Fruit fly (Drosophila melanogaster) whole organism, wandering third instar larva: ENCODE results near the gene Bgb.

ENCODE experiments used
- Abd-B ChIP-seq: fragments of >200 bp; optimal IDR thresholded peaks from 2 replicates; lab custom pipeline; 2017; ENCODE audit warnings: missing biosample characterization, missing genetic modification characterization
- CG32264 ChIP-seq: fragments of 200-800 bp; sonication (Bioruptor generic); optimal IDR thresholded peaks from 2 replicates; lab custom pipeline; 2016; ENCODE audit warnings: missing biosample characterization, missing genetic modification characterization
- CG9705 ChIP-seq: fragments of 200-800 bp; sonication (Bioruptor generic); optimal IDR thresholded peaks from 2 replicates; lab custom pipeline; 2018; ENCODE audit warnings: missing biosample characterization, mild to moderate bottlenecking, missing genetic modification characterization
- CrebA ChIP-seq: fragments of 200-800 bp; sonication (Bioruptor generic); optimal IDR thresholded peaks from 2 replicates; lab custom pipeline; 2016; ENCODE audit warnings: missing biosample characterization, mild to moderate bottlenecking, missing genetic modification characterization, borderline replicate concordance
- Dfd ChIP-seq: fragments of >200 bp; optimal IDR thresholded peaks from 2 replicates; lab custom pipeline; 2017; ENCODE audit warnings: missing biosample characterization, missing genetic modification characterization
- Dif ChIP-seq: fragments of 200-275, 200-300 bp; sonication (Bioruptor generic); optimal IDR thresholded peaks from 2 replicates; lab custom pipeline; 2018; ENCODE audit warnings: missing biosample characterization, missing genetic modification characterization; ENCODE audit not compliant: partially characterized antibody
- GATAd ChIP-seq: sonication (Bioruptor generic); optimal IDR thresholded peaks from 2 replicates; lab custom pipeline; 2016; ENCODE audit warnings: missing biosample characterization, missing genetic modification characterization
- HLH106 ChIP-seq: fragments of 200-800 bp; optimal IDR thresholded peaks from 3 replicates; lab custom pipeline; 2019; ENCODE audit warnings: missing biosample characterization, mild to moderate bottlenecking, missing genetic modification characterization, moderate library complexity
- Hnf4 ChIP-seq: fragments of 200-800 bp; sonication (Bioruptor generic); optimal IDR thresholded peaks from 2 replicates; lab custom pipeline; 2016; ENCODE audit warnings: missing biosample characterization, mild to moderate bottlenecking, missing genetic modification characterization
- Hr78 ChIP-seq: fragments of >200 bp; optimal IDR thresholded peaks from 2 replicates; lab custom pipeline; 2017; ENCODE audit warnings: missing biosample characterization, missing genetic modification characterization
- Hr83 ChIP-seq: fragments of 200-300 bp; sonication (Bioruptor generic); optimal IDR thresholded peaks from 2 replicates; lab custom pipeline; 2016; ENCODE audit warnings: missing biosample characterization, mild to moderate bottlenecking, missing genetic modification characterization, moderate library complexity; ENCODE audit not compliant: poor library complexity, severe bottlenecking
- Jra ChIP-seq: sonication (Bioruptor generic); optimal IDR thresholded peaks from 2 replicates; lab custom pipeline; 2016; ENCODE audit warnings: missing biosample characterization, missing genetic modification characterization
- Mio ChIP-seq: sonication (Bioruptor generic); optimal IDR thresholded peaks from 2 replicates; lab custom pipeline; 2016; ENCODE audit warnings: missing biosample characterization, missing genetic modification characterization
- Myc ChIP-seq: fragments of >200 bp; optimal IDR thresholded peaks from 2 replicates; lab custom pipeline; 2017
- N ChIP-seq: fragments of >200 bp; optimal IDR thresholded peaks from 2 replicates; lab custom pipeline; 2018; ENCODE audit warnings: missing biosample characterization, missing external identifiers, missing genetic modification characterization
- OdsH ChIP-seq: fragments of 200-800 bp; sonication (Bioruptor generic); optimal IDR thresholded peaks from 2 replicates; lab custom pipeline; 2016; ENCODE audit warnings: missing biosample characterization, mild to moderate bottlenecking, missing genetic modification characterization
- Rel ChIP-seq, 2 experiments: fragments of 200-800 bp; sonication (Bioruptor generic) in 1 of 2; optimal IDR thresholded peaks; 2 replicates in 1 of 2; 3 replicates in 1 of 2; lab custom pipeline; 2016 to 2019; ENCODE audit warnings: mild to moderate bottlenecking in 2 of 2, missing biosample characterization in 2 of 2, missing genetic modification characterization in 2 of 2, moderate library complexity in 1 of 2
- Sp1 ChIP-seq: fragments of 200-800 bp; sonication (Bioruptor generic); optimal IDR thresholded peaks from 3 replicates; lab custom pipeline; 2019; ENCODE audit warnings: missing biosample characterization, mild to moderate bottlenecking, missing genetic modification characterization, moderate library complexity
- Vsx2 ChIP-seq: fragments of 200-300, 225-300 bp; sonication (Bioruptor generic); optimal IDR thresholded peaks from 2 replicates; lab custom pipeline; 2018; ENCODE audit warnings: missing biosample characterization, missing genetic modification characterization; ENCODE audit not compliant: partially characterized antibody
- br ChIP-seq: fragments of 200-800 bp; sonication (Bioruptor generic); optimal IDR thresholded peaks from 2 replicates; lab custom pipeline; 2016; ENCODE audit warnings: missing biosample characterization, missing genetic modification characterization
- brk ChIP-seq: fragments of 200-800 bp; sonication (Bioruptor generic); optimal IDR thresholded peaks from 2 replicates; lab custom pipeline; 2016; ENCODE audit warnings: missing biosample characterization, mild to moderate bottlenecking, missing genetic modification characterization
- dl ChIP-seq, 2 experiments: fragments of 175-275, 200-275 bp in 1 of 2; fragments of 200-275 bp in 1 of 2; sonication (Bioruptor generic); optimal IDR thresholded peaks; lab custom pipeline; 2018; ENCODE audit warnings: mild to moderate bottlenecking in 2 of 2, missing biosample characterization in 2 of 2, missing genetic modification characterization in 2 of 2, moderate library complexity in 2 of 2; ENCODE audit not compliant: partially characterized antibody in 2 of 2, insufficient read depth in 1 of 2
- dmrt93B ChIP-seq: fragments of 200-800 bp; sonication (Bioruptor generic); optimal IDR thresholded peaks from 2 replicates; lab custom pipeline; 2018; ENCODE audit warnings: missing biosample characterization, mild to moderate bottlenecking, missing genetic modification characterization
- dsf ChIP-seq: sonication (Bioruptor generic); optimal IDR thresholded peaks from 2 replicates; lab custom pipeline; 2016; ENCODE audit warnings: missing biosample characterization, missing genetic modification characterization, borderline replicate concordance
- ey ChIP-seq: fragments of 200-800 bp; sonication (Bioruptor generic); optimal IDR thresholded peaks from 2 replicates; lab custom pipeline; 2016; ENCODE audit warnings: missing biosample characterization, missing genetic modification characterization
- foxo ChIP-seq, 2 experiments: fragments of 200-800 bp; sonication (Bioruptor generic); optimal IDR thresholded peaks; 2 replicates in 1 of 2; 3 replicates in 1 of 2; lab custom pipeline; 2016 to 2017; ENCODE audit warnings: missing biosample characterization in 2 of 2, missing genetic modification characterization in 2 of 2
- fru ChIP-seq: fragments of 200-800 bp; sonication (Bioruptor generic); optimal IDR thresholded peaks from 3 replicates; lab custom pipeline; 2016; ENCODE audit warnings: missing biosample characterization, mild to moderate bottlenecking, missing genetic modification characterization
- h ChIP-seq: fragments of 200-800 bp; sonication (Bioruptor generic); optimal IDR thresholded peaks from 3 replicates; lab custom pipeline; 2016; ENCODE audit warnings: missing biosample characterization, mild to moderate bottlenecking, missing genetic modification characterization
- jim ChIP-seq: fragments of 175-275, 200-325 bp; sonication (Bioruptor generic); optimal IDR thresholded peaks from 2 replicates; lab custom pipeline; 2016; ENCODE audit warnings: missing biosample characterization, mild to moderate bottlenecking, missing genetic modification characterization
- lola ChIP-seq: fragments of >200 bp; optimal IDR thresholded peaks from 2 replicates; lab custom pipeline; 2017; ENCODE audit warnings: missing biosample characterization, missing genetic modification characterization
- pan ChIP-seq: fragments of >200 bp; optimal IDR thresholded peaks from 2 replicates; lab custom pipeline; 2017
- psq ChIP-seq: fragments of 200-800 bp; sonication (Bioruptor generic); optimal IDR thresholded peaks from 3 replicates; lab custom pipeline; 2017; ENCODE audit warnings: missing biosample characterization, mild to moderate bottlenecking, missing genetic modification characterization, moderate library complexity
- rgr ChIP-seq: fragments of 200-800 bp; sonication (Bioruptor generic); optimal IDR thresholded peaks from 3 replicates; lab custom pipeline; 2016; ENCODE audit warnings: missing biosample characterization, mild to moderate bottlenecking, missing genetic modification characterization
- sage ChIP-seq: fragments of 200-800 bp; sonication (Bioruptor generic); optimal IDR thresholded peaks from 2 replicates; lab custom pipeline; 2016; ENCODE audit warnings: missing biosample characterization, mild to moderate bottlenecking, missing genetic modification characterization
- sv ChIP-seq: fragments of 200-800 bp; sonication (Bioruptor generic); optimal IDR thresholded peaks from 3 replicates; lab custom pipeline; 2016; ENCODE audit warnings: missing biosample characterization, missing genetic modification characterization
- tai ChIP-seq: sonication (Bioruptor generic); optimal IDR thresholded peaks from 2 replicates; lab custom pipeline; 2016; ENCODE audit warnings: missing biosample characterization, missing genetic modification characterization
- usp ChIP-seq: fragments of >200 bp; optimal IDR thresholded peaks from 2 replicates; lab custom pipeline; 2017; ENCODE audit warnings: missing biosample characterization, missing genetic modification characterization
- woc ChIP-seq: sonication (Bioruptor generic); optimal IDR thresholded peaks from 2 replicates; lab custom pipeline; 2016; ENCODE audit warnings: missing biosample characterization, mild to moderate bottlenecking, missing genetic modification characterization

Bgb gene

DNA sequence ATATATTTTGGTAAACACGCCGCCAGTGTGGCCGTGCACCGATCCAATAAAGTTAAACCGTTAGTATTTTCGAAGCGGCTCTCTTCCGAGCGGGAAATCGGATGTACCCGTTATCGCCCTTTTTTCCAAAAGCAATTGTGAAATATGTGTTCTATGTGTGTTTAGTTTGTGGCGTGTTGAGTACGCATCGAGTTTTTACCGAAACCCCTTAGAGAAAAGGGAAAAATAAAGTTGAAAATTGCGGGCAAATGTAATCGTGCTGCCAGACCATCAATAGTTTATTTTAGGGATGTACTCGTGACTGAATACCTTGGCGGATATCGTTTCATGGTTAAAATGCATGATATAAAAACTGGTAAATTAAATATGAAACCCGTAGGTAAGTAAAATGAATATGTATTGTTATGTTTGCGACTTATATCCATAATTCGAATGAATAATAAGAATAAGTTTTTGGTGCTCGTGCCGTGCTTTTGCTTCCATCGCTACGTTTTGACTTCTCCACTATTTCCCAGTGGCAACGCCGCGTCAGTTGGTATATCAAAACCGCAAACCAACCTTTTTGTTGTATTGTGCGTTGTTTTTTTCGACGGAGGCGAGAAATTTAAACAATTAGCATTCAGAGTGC lies at the start of gene Bgb, which contains the start of gene Mettl2:
TSS of gene Bgb (plus strand) at position 527 of the 628 bp plus-strand sequence.
TSS of gene Mettl2 (minus strand) at position 51 of the 628 bp plus-strand sequence.
- TF ChIP-seq Dfd (GFP tag; lab: Kevin White, UChicago) = no peak
- TF ChIP-seq Abd-B = no peak
- TF ChIP-seq sv = peak; percentile 62
- no peak for TF ChIP-seq Hr78
- TF ChIP-seq usp (GFP tag; lab: Kevin White, UChicago) = no peak
- peak; percentile 94 for TF ChIP-seq woc
- no peak for TF ChIP-seq Hnf4 (GFP tag; lab: Kevin White, UChicago)
- no peak for TF ChIP-seq Vsx2 (GFP tag; lab: Kevin White, UChicago)
- peak; percentile 62 for TF ChIP-seq psq
- TF ChIP-seq Hr83 = peak; percentile 8
- TF ChIP-seq ey (GFP tag; lab: Kevin White, UChicago) = peak; percentile 83
- TF ChIP-seq OdsH (GFP tag; lab: Kevin White, UChicago) = peak; percentile 71
- TF ChIP-seq Sp1 (GFP tag; lab: Kevin White, UChicago) = peak; percentile 54
- no peak for TF ChIP-seq brk (GFP tag; lab: Kevin White, UChicago)
- no peak for TF ChIP-seq GATAd (GFP tag; lab: Kevin White, UChicago)
- no peak for TF ChIP-seq dsf (GFP tag; lab: Kevin White, UChicago)
- TF ChIP-seq Jra = no peak
- no peak for TF ChIP-seq Mio (GFP tag; lab: Kevin White, UChicago)
- TF ChIP-seq br (GFP tag; lab: Kevin White, UChicago) = peak; percentile 82
- no peak for TF ChIP-seq pan (lab: Kevin White, UChicago)
- no peak for TF ChIP-seq dl (GFP tag; optimal IDR thresholded peaks at IDR 0.05; lab: Kevin White, UChicago; ENCODE audit: insufficient read depth in 1 of 2, partially characterized antibody in 2 of 2)
- no peak for TF ChIP-seq CrebA
- peak; percentile 86 for TF ChIP-seq h (GFP tag; lab: Kevin White, UChicago)
- TF ChIP-seq HLH106 = peak; percentile 89
- no peak for TF ChIP-seq jim (GFP tag; lab: Kevin White, UChicago)
- TF ChIP-seq dmrt93B (GFP tag; lab: Kevin White, UChicago) = peak; percentile 77
- peak; percentile 56 for TF ChIP-seq CG32264 (GFP tag; lab: Kevin White, UChicago)
- TF ChIP-seq fru (GFP tag; lab: Kevin White, UChicago) = peak; percentile 86
- TF ChIP-seq Rel (GFP tag; optimal IDR thresholded peaks at IDR 0.05; lab: Kevin White, UChicago) = no peak
- TF ChIP-seq Rel (tag; optimal IDR thresholded peaks at IDR 0.05; lab: Kevin White, UChicago) = peak; percentile 16
- TF ChIP-seq tai (GFP tag; lab: Kevin White, UChicago) = no peak
- TF ChIP-seq Dif (GFP tag; lab: Kevin White, UChicago) = no peak
- peak in 1 of 2 experiments; percentile 89 for TF ChIP-seq foxo (GFP tag; optimal IDR thresholded peaks at IDR 0.05; lab: Kevin White, UChicago)
- TF ChIP-seq Myc (lab: Kevin White, UChicago) = no peak
- TF ChIP-seq sage = no peak
- TF ChIP-seq CG9705 (GFP tag; lab: Kevin White, UChicago) = peak; percentile 79
- no peak for TF ChIP-seq N (GFP tag; lab: Kevin White, UChicago)
- peak; percentile 88 for TF ChIP-seq rgr (GFP tag; lab: Kevin White, UChicago)
- TF ChIP-seq lola (GFP tag; lab: Kevin White, UChicago) = no peak

DNA sequence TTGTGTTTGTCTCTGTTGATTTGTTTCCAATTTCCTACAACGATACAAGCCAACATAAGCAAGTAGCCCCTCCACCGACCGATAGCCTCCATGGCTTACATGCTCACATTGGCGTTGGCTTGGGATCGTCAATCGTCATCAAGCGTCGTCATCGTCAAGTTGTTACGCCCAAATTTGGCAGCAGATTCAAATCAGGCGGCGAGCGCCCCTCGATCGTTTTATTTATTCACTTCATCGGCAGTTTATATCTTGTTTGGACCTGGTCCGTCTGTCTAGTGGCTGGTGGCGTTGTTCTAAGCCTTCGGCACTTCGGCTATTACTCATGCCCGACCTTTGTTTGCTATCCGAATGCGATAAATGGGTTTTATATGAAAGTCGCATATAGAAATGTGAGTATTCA lies 49.3 kb upstream of the Bgb start:
- TF ChIP-seq usp (GFP tag; lab: Kevin White, UChicago) (no peak), woc (no peak), Vsx2 (GFP tag; lab: Kevin White, UChicago) (no peak), Dfd (GFP tag; lab: Kevin White, UChicago) (no peak), CG32264 (GFP tag; lab: Kevin White, UChicago) (no peak), foxo (GFP tag; optimal IDR thresholded peaks at IDR 0.05; lab: Kevin White, UChicago) (no peak), ey (GFP tag; lab: Kevin White, UChicago) (no peak)
